Worm (Caenorhabditis elegans) whole organism, L3 larva: ENCODE data around the gene mrps-7.
A peak's percentile ranks its signal among the peaks of the same experiment; 100 is the strongest.

Source experiments
- R02D3.7 ChIP-seq: fragments of 150-350 bp; optimal IDR thresholded peaks from 2 replicates; lab custom pipeline; 2014; ENCODE audit warnings: missing biosample characterization, missing genetic modification characterization
- ZK546.5 ChIP-seq: sonication (generic microtip); optimal IDR thresholded peaks from 2 replicates; lab custom pipeline; 2017; ENCODE audit warnings: missing biosample characterization, missing genetic modification characterization
- aly-2 ChIP-seq: fragments of 150-350 bp; optimal IDR thresholded peaks from 2 replicates; lab custom pipeline; 2014; ENCODE audit warnings: missing biosample characterization, missing genetic modification characterization
- ama-1 ChIP-seq: fragments of 150-350 bp; optimal IDR thresholded peaks from 2 replicates; lab custom pipeline; 2018
- ceh-16 ChIP-seq: sonication (generic microtip); optimal IDR thresholded peaks from 2 replicates; lab custom pipeline; 2017; ENCODE audit warnings: missing biosample characterization, missing genetic modification characterization
- ceh-28 ChIP-seq: fragments of 150-350 bp; optimal IDR thresholded peaks from 2 replicates; lab custom pipeline; 2014; ENCODE audit warnings: missing biosample characterization, missing genetic modification reagents, missing genetic modification characterization
- ceh-82 ChIP-seq: fragments of 150-350 bp; optimal IDR thresholded peaks from 2 replicates; lab custom pipeline; 2014; ENCODE audit warnings: missing biosample characterization, missing genetic modification characterization
- ceh-9 ChIP-seq: sonication (generic microtip); optimal IDR thresholded peaks from 2 replicates; lab custom pipeline; 2018; ENCODE audit warnings: missing biosample characterization, missing genetic modification characterization
- daf-12 ChIP-seq: fragments of 150-350 bp; optimal IDR thresholded peaks from 2 replicates; lab custom pipeline; 2014; ENCODE audit warnings: missing biosample characterization, missing genetic modification reagents, missing genetic modification characterization
- egl-27 ChIP-seq: sonication (generic microtip); optimal IDR thresholded peaks from 4 replicates; lab custom pipeline; 2017; ENCODE audit warnings: missing biosample characterization, missing genetic modification reagents, missing genetic modification characterization
- elt-1 ChIP-seq: fragments of 150-350 bp; optimal IDR thresholded peaks from 2 replicates; lab custom pipeline; 2014; ENCODE audit warnings: missing biosample characterization, missing genetic modification characterization
- elt-2 ChIP-seq: sonication (generic microtip); optimal IDR thresholded peaks from 2 replicates; lab custom pipeline; 2016; ENCODE audit warnings: missing genetic modification reagents, mild to moderate bottlenecking, missing genetic modification characterization, missing compliant biosample characterization
- elt-3 ChIP-seq, 3 experiments: fragments of 150-350 bp in 1 of 3; sonication (generic microtip) in 2 of 3; optimal IDR thresholded peaks; 2 replicates in 2 of 3; 4 replicates in 1 of 3; lab custom pipeline; 2014 to 2017; ENCODE audit warnings: missing biosample characterization in 3 of 3, missing genetic modification characterization in 3 of 3
- eor-1 ChIP-seq, 2 experiments: fragments of 150-350 bp; optimal IDR thresholded peaks; 2 replicates each; lab custom pipeline; 2014 to 2018; ENCODE audit warnings: missing biosample characterization in 2 of 2, missing genetic modification characterization in 2 of 2
- fkh-10 ChIP-seq: sonication (generic microtip); optimal IDR thresholded peaks from 2 replicates; lab custom pipeline; 2017; ENCODE audit warnings: missing biosample characterization, missing genetic modification reagents, missing genetic modification characterization
- fkh-2 ChIP-seq: fragments of 150-350 bp; optimal IDR thresholded peaks from 2 replicates; lab custom pipeline; 2014; ENCODE audit warnings: missing biosample characterization, missing genetic modification reagents, missing genetic modification characterization
- fos-1 ChIP-seq: fragments of 150-350 bp; optimal IDR thresholded peaks from 2 replicates; lab custom pipeline; 2014; ENCODE audit warnings: missing biosample characterization, missing genetic modification characterization
- hmg-11 ChIP-seq: sonication (generic microtip); optimal IDR thresholded peaks from 2 replicates; lab custom pipeline; 2016; ENCODE audit warnings: missing genetic modification characterization, missing compliant biosample characterization
- jun-1 ChIP-seq: fragments of 150-350 bp; optimal IDR thresholded peaks from 2 replicates; lab custom pipeline; 2014; ENCODE audit warnings: missing biosample characterization, missing genetic modification reagents, missing genetic modification characterization
- lin-15B ChIP-seq: fragments of 150-350 bp; optimal IDR thresholded peaks from 2 replicates; lab custom pipeline; 2014; ENCODE audit warnings: missing biosample characterization, missing genetic modification characterization
- lin-39 ChIP-seq: fragments of 150-350 bp; optimal IDR thresholded peaks from 2 replicates; lab custom pipeline; 2018; ENCODE audit warnings: missing biosample characterization, missing genetic modification reagents, missing genetic modification characterization
- lsy-12 ChIP-seq: sonication (generic microtip); optimal IDR thresholded peaks from 2 replicates; lab custom pipeline; 2016; ENCODE audit warnings: mild to moderate bottlenecking, missing genetic modification characterization, missing compliant biosample characterization
- mdl-1 ChIP-seq: fragments of 150-350 bp; optimal IDR thresholded peaks from 2 replicates; lab custom pipeline; 2014; ENCODE audit warnings: missing biosample characterization, missing genetic modification characterization
- mml-1 ChIP-seq: fragments of 150-350 bp; sonication (generic microtip); optimal IDR thresholded peaks from 3 replicates; lab custom pipeline; 2014; ENCODE audit warnings: missing biosample characterization, missing genetic modification characterization
- nfya-1 ChIP-seq: sonication (generic microtip); optimal IDR thresholded peaks from 2 replicates; lab custom pipeline; 2017; ENCODE audit warnings: missing genetic modification characterization, mild to moderate bottlenecking, missing compliant biosample characterization, antibody characterized with exemption, moderate library complexity; ENCODE audit not compliant: insufficient read depth
- nhr-11 ChIP-seq: fragments of 150-350 bp; optimal IDR thresholded peaks from 2 replicates; lab custom pipeline; 2014; ENCODE audit warnings: missing biosample characterization, missing genetic modification characterization
- nhr-12 ChIP-seq: fragments of 150-350 bp; optimal IDR thresholded peaks from 2 replicates; lab custom pipeline; 2014; ENCODE audit warnings: missing biosample characterization, missing genetic modification characterization
- nhr-23 ChIP-seq: fragments of 150-350 bp; optimal IDR thresholded peaks from 2 replicates; lab custom pipeline; 2014; ENCODE audit warnings: missing biosample characterization, missing genetic modification reagents, missing genetic modification characterization
- nhr-237 ChIP-seq: fragments of 150-350 bp; optimal IDR thresholded peaks from 2 replicates; lab custom pipeline; 2014; ENCODE audit warnings: missing biosample characterization, missing genetic modification characterization
- nhr-25 ChIP-seq: sonication (generic microtip); optimal IDR thresholded peaks from 2 replicates; lab custom pipeline; 2017; ENCODE audit warnings: missing biosample characterization, missing genetic modification characterization
- nhr-43 ChIP-seq: sonication (generic microtip); optimal IDR thresholded peaks from 2 replicates; lab custom pipeline; 2016; ENCODE audit warnings: mild to moderate bottlenecking, missing genetic modification characterization, missing compliant biosample characterization; ENCODE audit not compliant: poor library complexity, severe bottlenecking
- nhr-67 ChIP-seq: fragments of 150-350 bp; optimal IDR thresholded peaks from 2 replicates; lab custom pipeline; 2014; ENCODE audit warnings: missing biosample characterization, missing genetic modification characterization
- nhr-76 ChIP-seq: fragments of 150-350 bp; sonication (generic microtip); optimal IDR thresholded peaks from 5 replicates; lab custom pipeline; 2014; ENCODE audit warnings: missing biosample characterization, missing genetic modification characterization
- nhr-77 ChIP-seq: fragments of 150-350 bp; optimal IDR thresholded peaks from 2 replicates; lab custom pipeline; 2014; ENCODE audit warnings: missing biosample characterization, missing genetic modification characterization
- pha-4 ChIP-seq: fragments of 150-350 bp; optimal IDR thresholded peaks from 2 replicates; lab custom pipeline; 2014; ENCODE audit warnings: missing biosample characterization, missing genetic modification reagents, missing genetic modification characterization
- pqm-1 ChIP-seq: fragments of 150-350 bp; optimal IDR thresholded peaks from 2 replicates; lab custom pipeline; 2017; ENCODE audit warnings: missing biosample characterization, missing genetic modification characterization, inconsistent platforms
- skn-1 ChIP-seq: fragments of 150-350 bp; optimal IDR thresholded peaks from 2 replicates; lab custom pipeline; 2014; ENCODE audit warnings: missing biosample characterization, missing genetic modification characterization
- snpc-4 ChIP-seq: fragments of 150-350 bp; optimal IDR thresholded peaks from 2 replicates; lab custom pipeline; 2014; ENCODE audit warnings: missing biosample characterization, missing genetic modification characterization
- unc-39 ChIP-seq: sonication (generic microtip); optimal IDR thresholded peaks from 4 replicates; lab custom pipeline; 2017; ENCODE audit warnings: missing biosample characterization, missing genetic modification characterization
- unc-62 ChIP-seq: fragments of 150-350 bp; sonication (generic microtip); optimal IDR thresholded peaks from 4 replicates; lab custom pipeline; 2014; ENCODE audit warnings: missing biosample characterization, missing genetic modification reagents, missing genetic modification characterization
- ztf-11 ChIP-seq: fragments of 150-350 bp; optimal IDR thresholded peaks from 2 replicates; lab custom pipeline; 2014; ENCODE audit warnings: missing biosample characterization, missing genetic modification characterization
- ztf-4 ChIP-seq: fragments of 150-350 bp; optimal IDR thresholded peaks from 2 replicates; lab custom pipeline; 2014; ENCODE audit warnings: missing biosample characterization, missing genetic modification characterization

Gene mrps-7

DNA sequence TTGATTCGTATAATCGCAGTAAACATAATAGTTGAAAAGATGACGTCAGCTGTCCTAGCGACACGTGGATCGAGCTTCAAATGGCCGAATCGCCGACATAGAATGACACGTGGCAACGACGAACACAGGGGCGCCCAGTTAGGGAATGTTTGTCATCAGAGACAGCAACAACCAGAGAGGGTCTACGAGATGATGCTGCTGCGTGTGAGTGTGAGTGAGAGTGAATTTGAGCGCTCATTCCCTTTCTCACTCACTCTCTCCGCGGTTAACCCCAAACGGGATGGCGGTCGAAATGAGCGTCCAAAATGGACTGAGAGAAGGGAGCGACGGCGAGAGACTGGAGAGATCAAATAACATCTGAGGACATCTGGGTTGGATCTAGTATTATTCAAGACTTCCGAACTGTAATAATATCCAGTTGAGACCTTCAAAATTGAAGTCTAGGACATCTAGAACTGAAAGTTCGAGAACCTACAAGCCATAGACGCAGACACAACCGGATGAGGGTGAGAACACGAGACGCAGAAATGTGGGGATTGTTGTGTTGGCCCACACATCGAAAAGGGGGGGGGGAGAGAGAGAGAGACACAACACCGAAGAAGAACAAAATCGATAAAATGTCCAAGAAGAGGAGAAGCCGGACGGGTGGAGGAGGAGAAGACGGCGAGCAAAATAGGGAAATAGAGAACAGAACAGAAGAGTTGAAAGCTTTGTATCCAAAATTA is 26.5 kb upstream of the mrps-7 start (continued):
- no peak for TF ChIP-seq nhr-77
- no peak for TF ChIP-seq nhr-11
- peak; percentile 23 for TF ChIP-seq mdl-1 (tag; lab: Kevin White, UChicago)
- no peak for TF ChIP-seq eor-1 (tag; optimal IDR thresholded peaks at IDR 0.05; lab: Kevin White, UChicago)
- TF ChIP-seq, all 47 proteins: peak for 19

DNA sequence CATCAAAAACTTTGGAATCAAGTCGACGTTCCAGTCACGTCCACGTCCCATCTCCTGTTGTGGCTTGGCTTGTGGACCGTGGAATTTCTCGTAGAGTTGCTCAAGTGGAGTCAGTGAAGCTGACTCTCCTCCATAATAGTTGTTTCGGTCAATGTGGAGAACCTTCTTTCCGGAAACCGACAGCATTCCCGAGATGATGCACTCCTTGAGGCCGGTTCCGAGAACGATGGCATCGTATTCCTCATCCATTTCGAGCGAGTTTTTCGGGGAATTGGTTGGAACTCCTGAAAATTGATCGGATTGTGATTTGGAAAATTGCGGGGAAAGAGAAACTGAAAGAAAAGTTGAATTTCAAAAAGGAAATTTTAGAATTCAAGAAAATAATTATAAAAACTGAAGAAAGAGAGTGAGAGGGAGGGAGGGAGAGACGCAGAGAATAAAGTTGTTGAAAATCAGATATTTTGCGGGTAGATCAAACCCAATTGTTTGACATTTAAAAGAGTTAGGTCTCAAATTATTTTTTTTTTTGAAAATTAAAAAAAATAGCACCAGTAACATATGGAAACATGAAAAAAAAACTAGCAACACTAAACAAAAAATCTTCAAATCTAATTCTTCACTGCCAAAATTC is 25.2 kb upstream of the mrps-7 start, which contains the start of gene gdi-1:
Gene gdi-1 (minus strand): TSS at position 286 of the 631 bp plus-strand sequence.
- TF ChIP-seq skn-1 (tag; lab: Kevin White, UChicago) (no peak), ama-1 (lab: Kevin White, UChicago) (peak; percentile 79), ceh-82 (tag; lab: Kevin White, UChicago) (no peak), nhr-67 (no peak), nhr-23 (tag; lab: Kevin White, UChicago) (peak; percentile 4), nhr-25 (tag; lab: Kevin White, UChicago) (no peak)
- TF ChIP-seq, all 47 proteins: peak for 2

DNA sequence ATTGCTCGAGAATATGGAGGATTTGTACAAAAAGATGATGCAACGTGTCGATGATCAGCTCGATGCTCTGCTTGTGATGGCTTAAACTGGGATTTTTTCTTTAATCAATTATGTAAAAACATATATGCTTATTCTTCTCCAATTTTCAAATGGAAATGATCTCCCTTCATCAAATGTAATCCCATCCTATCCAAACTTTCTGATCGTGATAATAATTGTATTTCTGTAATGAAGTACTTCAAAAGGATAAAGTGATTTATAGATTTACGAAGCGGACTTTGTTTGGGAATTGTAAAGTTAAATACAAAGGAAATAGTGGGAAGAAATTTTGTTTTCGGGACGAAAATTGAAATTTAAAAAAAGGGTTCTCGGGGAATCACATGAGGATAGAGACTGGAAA is 23.0 kb upstream of the mrps-7 start:
- TF ChIP-seq hmg-11, result no peak
- no peak for TF ChIP-seq nhr-76 (tag; lab: Kevin White, UChicago)
- no peak for TF ChIP-seq egl-27 (tag; lab: Kevin White, UChicago)
- TF ChIP-seq nhr-43, result peak; percentile 19
- TF ChIP-seq ceh-28 (tag; lab: Kevin White, UChicago), result peak; percentile 28
- TF ChIP-seq elt-2 (tag; lab: Kevin White, UChicago), result peak; percentile 23
- no peak for TF ChIP-seq R02D3.7
- TF ChIP-seq jun-1, result no peak
- TF ChIP-seq ZK546.5 (tag; lab: Kevin White, UChicago), result no peak
- peak; percentile 6 for TF ChIP-seq ztf-4 (tag; lab: Kevin White, UChicago)
- TF ChIP-seq fos-1, result no peak
- no peak for TF ChIP-seq eor-1 (tag; optimal IDR thresholded peaks at IDR 0.05; lab: Kevin White, UChicago)
- TF ChIP-seq nhr-12, result no peak
- peak; percentile 8 for TF ChIP-seq nhr-25 (tag; lab: Kevin White, UChicago)
- peak; percentile 61 for TF ChIP-seq ama-1 (lab: Kevin White, UChicago)
- TF ChIP-seq nhr-77, result no peak
- TF ChIP-seq mml-1, result no peak
- no peak for TF ChIP-seq snpc-4 (tag; lab: Kevin White, UChicago)
- peak; percentile 10 for TF ChIP-seq lsy-12 (tag; lab: Kevin White, UChicago)
- no peak for TF ChIP-seq fkh-10
- TF ChIP-seq lin-15B (tag; lab: Kevin White, UChicago), result no peak
- no peak for TF ChIP-seq elt-1
- TF ChIP-seq pha-4, result peak; percentile 16
- no peak for TF ChIP-seq nfya-1
- TF ChIP-seq unc-39 (tag; lab: Kevin White, UChicago), result no peak
- TF ChIP-seq nhr-237 (tag; lab: Kevin White, UChicago), result no peak

DNA sequence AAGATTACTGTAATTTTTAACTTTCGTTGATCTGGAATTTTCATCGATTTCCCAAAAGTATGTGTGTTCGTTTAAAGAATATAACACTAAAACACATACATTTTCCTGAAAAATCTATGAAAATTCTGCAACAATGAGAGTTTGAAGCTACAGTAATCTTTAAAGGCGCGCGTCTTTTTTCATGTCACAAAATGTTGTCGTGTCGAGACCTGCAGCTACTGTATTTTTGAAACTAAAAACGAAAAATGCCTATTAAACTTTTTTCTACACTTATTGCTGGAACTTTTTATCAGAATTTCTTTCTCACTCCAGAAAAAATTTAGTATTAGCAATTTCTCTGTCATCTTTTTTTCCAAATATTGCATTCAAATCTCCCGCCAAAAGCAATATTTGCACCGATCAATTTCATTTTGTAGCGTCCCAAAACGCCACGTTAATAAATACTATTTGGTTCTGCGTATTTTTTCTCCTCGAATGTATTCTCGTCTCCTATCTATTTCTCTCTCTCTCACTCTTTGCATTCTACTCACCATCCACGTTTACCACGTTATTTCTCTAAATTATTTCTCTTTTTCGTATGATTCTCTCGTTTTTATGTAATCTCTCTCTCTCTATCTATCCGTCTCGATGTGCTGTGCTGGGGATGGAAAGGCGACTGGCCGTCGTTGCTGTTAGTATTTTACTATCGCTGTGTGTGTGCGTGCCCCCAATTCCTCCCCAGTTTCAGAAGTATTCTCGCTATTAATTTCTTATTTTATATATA is 19.0 kb upstream of the mrps-7 start, which contains the start of gene melo-1:
Gene melo-1 (plus strand): TSS at position 658 of the 763 bp plus-strand sequence.
- TF ChIP-seq nhr-77, result no peak
- no peak for TF ChIP-seq mml-1
- peak; percentile 48 for TF ChIP-seq elt-2 (tag; lab: Kevin White, UChicago)
- TF ChIP-seq ceh-16, result no peak
- no peak for TF ChIP-seq elt-3 (tag; optimal IDR thresholded peaks at IDR 0.05; lab: Kevin White, UChicago)
- TF ChIP-seq hmg-11, result peak; percentile 73
- TF ChIP-seq ceh-28 (tag; lab: Kevin White, UChicago), result peak; percentile 28
- TF ChIP-seq pqm-1 (tag; lab: Kevin White, UChicago), result peak; percentile 2
- no peak for TF ChIP-seq ceh-9 (tag; lab: Kevin White, UChicago)
- no peak for TF ChIP-seq jun-1
- TF ChIP-seq unc-62 (GFP tag; lab: Kevin White, UChicago), result no peak
- no peak for TF ChIP-seq R02D3.7
- TF ChIP-seq nfya-1, result peak; percentile 81
- TF ChIP-seq eor-1 (tag; optimal IDR thresholded peaks at IDR 0.05; lab: Kevin White, UChicago), result no peak
- TF ChIP-seq lin-39 (tag; lab: Kevin White, UChicago), result no peak
- TF ChIP-seq nhr-67, result no peak
- no peak for TF ChIP-seq elt-1
- TF ChIP-seq mdl-1 (tag; lab: Kevin White, UChicago), result no peak
- no peak for TF ChIP-seq daf-12 (tag; lab: Kevin White, UChicago)
- TF ChIP-seq ztf-11 (tag; lab: Kevin White, UChicago), result no peak
- TF ChIP-seq nhr-11, result no peak
- no peak for TF ChIP-seq nhr-12
- peak; percentile 42 for TF ChIP-seq lin-15B (tag; lab: Kevin White, UChicago)
- peak; percentile 22 for TF ChIP-seq nhr-25 (tag; lab: Kevin White, UChicago)
- TF ChIP-seq pha-4, result peak; percentile 76
- no peak for TF ChIP-seq ama-1 (lab: Kevin White, UChicago)
- TF ChIP-seq nhr-237 (tag; lab: Kevin White, UChicago), result no peak
- TF ChIP-seq fkh-2 (tag; lab: Kevin White, UChicago), result no peak
- no peak for TF ChIP-seq ZK546.5 (tag; lab: Kevin White, UChicago)
- no peak for TF ChIP-seq unc-39 (tag; lab: Kevin White, UChicago)
- TF ChIP-seq aly-2 (tag; lab: Kevin White, UChicago), result no peak
- TF ChIP-seq nhr-76 (tag; lab: Kevin White, UChicago), result no peak
